Worm (Caenorhabditis elegans) whole organism, young adult: Measurements from ENCODE around the gene cyp-25A2.

ENCODE experiments used
- B0336.3 ChIP-seq: fragments of 200-800 bp; sonication (Bioruptor generic); IDR thresholded peaks from 2 replicates; pipeline ENCODE4 v1.3.6; 2022; ENCODE audit warnings: missing genetic modification characterization, missing compliant biosample characterization
- D2030.7 ChIP-seq: fragments of 200-800 bp; sonication (Bioruptor generic); IDR thresholded peaks from 2 replicates; pipeline ENCODE4 v1.3.6; 2022; ENCODE audit warnings: missing genetic modification reagents, missing genetic modification characterization, missing compliant biosample characterization
- F22D6.2 ChIP-seq: sonication (generic microtip); optimal IDR thresholded peaks from 2 replicates; lab custom pipeline; 2016; ENCODE audit warnings: mild to moderate bottlenecking, missing genetic modification characterization, missing compliant biosample characterization
- F33H1.4 ChIP-seq: fragments of 200-800 bp; sonication (Bioruptor generic); IDR thresholded peaks from 2 replicates; pipeline ENCODE4 v1.3.6; 2022; ENCODE audit warnings: missing genetic modification reagents, missing genetic modification characterization, missing compliant biosample characterization
- F52B5.7 ChIP-seq: sonication (generic microtip); optimal IDR thresholded peaks from 2 replicates; lab custom pipeline; 2016; ENCODE audit warnings: mild to moderate bottlenecking, missing genetic modification characterization, missing compliant biosample characterization
- T07F8.4 ChIP-seq: sonication (generic microtip); optimal IDR thresholded peaks from 2 replicates; lab custom pipeline; 2016; ENCODE audit warnings: mild to moderate bottlenecking, missing genetic modification characterization, moderate library complexity, missing compliant biosample characterization
- Y67H2A.10 ChIP-seq: fragments of 200-800 bp; sonication (Bioruptor generic); conservative IDR thresholded peaks from 2 replicates; pipeline ENCODE4 v1.3.6; 2022; ENCODE audit warnings: missing genetic modification reagents, missing genetic modification characterization, missing compliant biosample characterization
- Y95B8A.8 ChIP-seq: fragments of 200-800 bp; sonication (Bioruptor generic); IDR thresholded peaks from 2 replicates; pipeline ENCODE4 v1.3.6; 2022; ENCODE audit warnings: missing genetic modification reagents, missing genetic modification characterization, missing compliant biosample characterization
- ama-1 ChIP-seq, 3 experiments: fragments of 150-350 bp in 1 of 3; sonication (generic microtip) in 2 of 3; optimal IDR thresholded peaks; 2 replicates each; lab custom pipeline; 2014 to 2018; ENCODE audit warnings: missing biosample characterization in 2 of 3, missing genetic modification characterization in 2 of 3, missing genetic modification reagents in 2 of 3
- aptf-2 ChIP-seq: fragments of 200-800 bp; sonication (Bioruptor generic); conservative IDR thresholded peaks from 2 replicates; pipeline ENCODE4 v1.3.6; 2022; ENCODE audit warnings: missing genetic modification reagents, missing genetic modification characterization, missing compliant biosample characterization
- aptf-3 ChIP-seq: fragments of 200-800 bp; sonication (Bioruptor generic); IDR thresholded peaks from 2 replicates; pipeline ENCODE4 v1.3.6; 2022; ENCODE audit warnings: missing genetic modification characterization, missing compliant biosample characterization
- atf-7 ChIP-seq: sonication (generic microtip); optimal IDR thresholded peaks from 2 replicates; lab custom pipeline; 2017; ENCODE audit warnings: mild to moderate bottlenecking, missing genetic modification characterization, missing compliant biosample characterization
- attf-5 ChIP-seq: fragments of 200-800 bp; sonication (Bioruptor generic); optimal IDR thresholded peaks from 2 replicates; lab custom pipeline; 2018; ENCODE audit warnings: mild to moderate bottlenecking, missing genetic modification characterization, missing compliant biosample characterization
- cebp-2 ChIP-seq: fragments of 200-800 bp; sonication (Bioruptor generic); IDR thresholded peaks from 2 replicates; pipeline ENCODE4 v1.3.6; 2022; ENCODE audit warnings: missing genetic modification characterization, missing compliant biosample characterization
- dox-1 ChIP-seq: fragments of 200-800 bp; sonication (Bioruptor generic); IDR thresholded peaks from 2 replicates; pipeline ENCODE4 v1.3.6; 2022; ENCODE audit warnings: missing genetic modification reagents, missing genetic modification characterization, missing compliant biosample characterization
- egl-18 ChIP-seq: fragments of 200-800 bp; sonication (Bioruptor generic); IDR thresholded peaks from 2 replicates; pipeline ENCODE4 v1.3.6; 2022; ENCODE audit warnings: missing genetic modification reagents, missing genetic modification characterization, missing compliant biosample characterization
- egl-44 ChIP-seq: fragments of 200-800 bp; sonication (Bioruptor generic); IDR thresholded peaks from 2 replicates; pipeline ENCODE4 v1.3.6; 2022; ENCODE audit warnings: missing genetic modification reagents, missing genetic modification characterization, missing compliant biosample characterization
- egrh-3 ChIP-seq: fragments of 200-800 bp; sonication (Bioruptor generic); IDR thresholded peaks from 2 replicates; pipeline ENCODE4 v1.3.6; 2022; ENCODE audit warnings: missing genetic modification reagents, missing genetic modification characterization, missing compliant biosample characterization
- ekl-4 ChIP-seq: fragments of 200-800 bp; sonication (Bioruptor generic); IDR thresholded peaks from 2 replicates; pipeline ENCODE4 v1.3.6; 2022; ENCODE audit warnings: missing genetic modification reagents, missing genetic modification characterization, missing compliant biosample characterization
- fkh-3 ChIP-seq: sonication (generic microtip); optimal IDR thresholded peaks from 2 replicates; lab custom pipeline; 2016; ENCODE audit warnings: mild to moderate bottlenecking, missing genetic modification characterization, missing compliant biosample characterization
- him-1 ChIP-seq: sonication (generic microtip); optimal IDR thresholded peaks from 2 replicates; lab custom pipeline; 2016; ENCODE audit warnings: missing genotype, missing genetic modification reagents, missing genetic modification characterization, missing compliant biosample characterization
- hlh-26 ChIP-seq: fragments of 200-800 bp; sonication (Bioruptor generic); conservative IDR thresholded peaks from 2 replicates; pipeline ENCODE4 v1.3.6; 2022; ENCODE audit warnings: missing genetic modification reagents, missing genetic modification characterization, missing compliant biosample characterization
- hmg-1.2 ChIP-seq: fragments of 200-800 bp; sonication (Bioruptor generic); IDR thresholded peaks from 2 replicates; pipeline ENCODE4 v1.3.6; 2022; ENCODE audit warnings: missing genetic modification reagents, missing genetic modification characterization, missing compliant biosample characterization
- hrde-1 ChIP-seq: sonication (generic microtip); optimal IDR thresholded peaks from 2 replicates; lab custom pipeline; 2016; ENCODE audit warnings: missing genetic modification characterization, mild to moderate bottlenecking, missing compliant biosample characterization, moderate library complexity, missing genotype, missing genetic modification reagents, borderline replicate concordance
- let-526 ChIP-seq: fragments of 200-800 bp; sonication (Bioruptor generic); IDR thresholded peaks from 2 replicates; pipeline ENCODE4 v1.3.6; 2022; ENCODE audit warnings: missing genetic modification reagents, missing genetic modification characterization, missing compliant biosample characterization
- lin-35 ChIP-seq, 3 experiments: fragments of 150-350 bp in 2 of 3; sonication (generic microtip) in 1 of 3; optimal IDR thresholded peaks; 2 replicates each; lab custom pipeline; 2014 to 2018; ENCODE audit warnings: missing biosample characterization in 3 of 3, missing genetic modification characterization in 3 of 3, missing genetic modification reagents in 3 of 3
- lin-40 ChIP-seq: sonication (generic microtip); optimal IDR thresholded peaks from 2 replicates; lab custom pipeline; 2016; ENCODE audit warnings: missing genetic modification characterization, mild to moderate bottlenecking, missing compliant biosample characterization, missing genotype, missing genetic modification reagents
- lin-54 ChIP-seq: fragments of 200-800 bp; sonication (Bioruptor generic); optimal IDR thresholded peaks from 2 replicates; lab custom pipeline; 2018; ENCODE audit warnings: mild to moderate bottlenecking, missing genetic modification characterization, missing compliant biosample characterization
- madf-10 ChIP-seq: sonication (generic microtip); optimal IDR thresholded peaks from 2 replicates; lab custom pipeline; 2016; ENCODE audit warnings: mild to moderate bottlenecking, missing genetic modification characterization, missing compliant biosample characterization
- madf-3 ChIP-seq: fragments of 200-800 bp; sonication (Bioruptor generic); IDR thresholded peaks from 2 replicates; pipeline ENCODE4 v1.3.6; 2022; ENCODE audit warnings: missing genetic modification reagents, missing genetic modification characterization, missing compliant biosample characterization
- nfya-1 ChIP-seq: sonication (generic microtip); optimal IDR thresholded peaks from 2 replicates; lab custom pipeline; 2017; ENCODE audit warnings: antibody characterized with exemption, missing compliant biosample characterization, missing genetic modification characterization, borderline replicate concordance; ENCODE audit not compliant: insufficient read depth
- nhr-179 ChIP-seq: sonication (generic microtip); optimal IDR thresholded peaks from 2 replicates; lab custom pipeline; 2016; ENCODE audit warnings: mild to moderate bottlenecking, missing genetic modification characterization, missing compliant biosample characterization
- nhr-80 ChIP-seq: sonication (generic microtip); optimal IDR thresholded peaks from 2 replicates; lab custom pipeline; 2016; ENCODE audit warnings: missing genetic modification characterization, missing compliant biosample characterization
- rec-8 ChIP-seq, 2 experiments: sonication (generic microtip); optimal IDR thresholded peaks; 2 replicates each; lab custom pipeline; 2016; ENCODE audit warnings: mild to moderate bottlenecking in 2 of 2, missing genetic modification characterization in 2 of 2, missing genetic modification reagents in 2 of 2, missing genotype in 2 of 2, missing biosample characterization in 1 of 2, missing compliant biosample characterization in 1 of 2, moderate library complexity in 1 of 2
- rpc-1 ChIP-seq, 2 experiments: fragments of 150-350 bp in 1 of 2; sonication (generic microtip) in 1 of 2; optimal IDR thresholded peaks; 2 replicates each; lab custom pipeline; 2014 to 2018; ENCODE audit warnings: missing biosample characterization in 1 of 2, missing genetic modification characterization in 1 of 2, missing genetic modification reagents in 1 of 2, missing genotype in 1 of 2
- somi-1 ChIP-seq: fragments of 200-800 bp; sonication (Bioruptor generic); optimal IDR thresholded peaks from 2 replicates; lab custom pipeline; 2018; ENCODE audit warnings: mild to moderate bottlenecking, missing genetic modification characterization, missing compliant biosample characterization
- unc-62 ChIP-seq: fragments of 150-350 bp; optimal IDR thresholded peaks from 2 replicates; lab custom pipeline; 2014; ENCODE audit warnings: missing biosample characterization, missing genetic modification reagents, missing genetic modification characterization
- zim-3 ChIP-seq: sonication (generic microtip); optimal IDR thresholded peaks from 2 replicates; lab custom pipeline; 2017; ENCODE audit warnings: mild to moderate bottlenecking, missing genetic modification characterization, moderate library complexity, missing compliant biosample characterization
- ztf-18 ChIP-seq: sonication (generic microtip); optimal IDR thresholded peaks from 2 replicates; lab custom pipeline; 2016; ENCODE audit warnings: missing genotype, mild to moderate bottlenecking, missing genetic modification characterization, missing compliant biosample characterization
- ztf-22 ChIP-seq: fragments of 200-800 bp; sonication (Bioruptor generic); optimal IDR thresholded peaks from 2 replicates; lab custom pipeline; 2018; ENCODE audit warnings: mild to moderate bottlenecking, missing genetic modification characterization, moderate library complexity, missing compliant biosample characterization
- ztf-25 ChIP-seq: fragments of 200-800 bp; sonication (Bioruptor generic); IDR thresholded peaks from 2 replicates; pipeline ENCODE4 v1.3.6; 2022; ENCODE audit warnings: missing genetic modification reagents, missing genetic modification characterization, missing compliant biosample characterization
- ztf-26 ChIP-seq: sonication (generic microtip); optimal IDR thresholded peaks from 2 replicates; lab custom pipeline; 2017; ENCODE audit warnings: missing genetic modification characterization, missing compliant biosample characterization

The cyp-25A2 gene

DNA sequence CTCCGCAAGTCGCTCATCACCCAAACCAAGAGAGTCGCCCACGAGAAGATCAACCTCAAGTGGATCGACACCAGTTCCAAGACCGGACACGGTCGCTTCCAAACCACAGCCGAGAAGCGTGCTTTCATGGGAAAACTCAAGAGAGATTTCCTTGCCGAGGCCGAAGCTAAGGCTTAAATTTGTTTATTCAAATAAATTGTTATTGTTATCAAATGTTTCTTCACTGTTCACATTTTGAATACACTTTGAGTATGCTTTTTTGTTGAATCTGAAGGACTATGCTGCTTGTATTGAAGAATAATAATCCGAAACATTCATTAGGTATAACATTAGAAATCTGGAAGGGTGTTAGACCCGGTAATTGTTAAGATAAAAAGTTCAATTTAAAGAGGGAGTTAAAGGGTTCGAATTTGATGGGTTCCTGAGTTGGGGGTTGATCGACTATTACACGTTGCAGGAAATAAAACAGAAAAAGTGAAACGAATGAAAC lies 34.3 kb downstream of the cyp-25A2 start (continued):
- TF ChIP-seq ztf-18 (tag; lab: Kevin White, UChicago) (peak; percentile 59), T07F8.4 (tag; lab: Kevin White, UChicago) (peak; percentile 55), F33H1.4 (GFP tag; lab: Robert Waterston, UW) (0 out of 2 replicates have a peak, but pooled peaks have one; percentile 21), ztf-26 (tag; lab: Kevin White, UChicago) (peak; percentile 62), zim-3 (tag; lab: Kevin White, UChicago) (peak; percentile 77), hrde-1 (tag; lab: Kevin White, UChicago) (peak; percentile 97), aptf-3 (GFP tag; lab: Robert Waterston, UW) (peak; percentile 83; the same call in 1 of the 2 replicates), somi-1 (GFP tag; lab: Kevin White, UChicago) (peak; percentile 23), F52B5.7 (tag; lab: Kevin White, UChicago) (peak; percentile 84), fkh-3 (tag; lab: Kevin White, UChicago) (no peak), atf-7 (tag; lab: Kevin White, UChicago) (peak; percentile 82), rpc-1 (optimal IDR thresholded peaks at IDR 0.05; lab: Kevin White, UChicago) (no peak), rpc-1 (tag; optimal IDR thresholded peaks at IDR 0.05; lab: Kevin White, UChicago) (peak; percentile 21), madf-10 (peak; percentile 65), nhr-179 (peak; percentile 42), lin-35 (GFP tag; optimal IDR thresholded peaks at IDR 0.05; lab: Kevin White, UChicago) (peak in 1 of 3 experiments; percentile 57), him-1 (tag; lab: Kevin White, UChicago) (peak; percentile 80)
- TF ChIP-seq, all 124 proteins: peak for 85

DNA sequence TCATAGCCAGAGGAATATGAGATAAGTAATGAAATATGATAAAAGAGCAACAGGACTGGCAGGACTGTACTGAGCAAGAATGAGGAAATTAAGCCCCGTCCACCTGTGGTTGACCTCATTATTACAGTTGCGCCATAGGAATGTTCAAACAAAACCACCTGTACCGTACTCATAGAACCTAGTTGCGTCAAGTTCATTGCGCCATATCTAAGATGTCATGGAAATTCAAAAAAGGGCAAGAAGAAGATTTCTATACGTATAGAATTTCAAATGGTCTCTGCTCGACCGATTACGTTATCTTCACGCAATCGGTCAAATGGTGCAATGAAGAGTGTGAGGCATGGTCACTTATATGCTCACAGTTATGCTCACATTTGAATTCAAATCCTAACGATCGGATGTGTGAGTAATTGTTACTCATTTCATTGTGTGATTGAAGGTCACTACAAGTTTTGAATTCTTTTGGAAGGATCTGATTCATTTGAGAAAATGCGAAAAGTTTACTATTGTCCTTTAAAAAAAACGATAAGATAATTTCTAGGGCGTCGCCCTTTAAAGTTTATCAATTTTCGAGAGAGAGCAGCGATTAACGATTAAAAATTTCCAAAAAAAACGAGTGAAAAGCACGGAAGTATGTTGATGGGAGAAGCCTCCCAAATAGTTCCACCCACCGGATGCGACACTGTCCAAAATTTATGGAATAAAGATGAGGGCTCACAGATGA lies 36.9 kb downstream of the cyp-25A2 start:
- TF ChIP-seq cebp-2 (GFP tag; lab: Robert Waterston, UW) (0 out of 2 replicates have a peak, but pooled peaks have one; percentile 63), Y95B8A.8 (GFP tag; lab: Robert Waterston, UW) (0 out of 2 replicates have a peak, but pooled peaks have one; percentile 30), nhr-80 (tag; lab: Kevin White, UChicago) (peak; percentile 53), aptf-2 (GFP tag; lab: Robert Waterston, UW) (no peak), egl-44 (GFP tag; lab: Robert Waterston, UW) (no peak), F22D6.2 (tag; lab: Kevin White, UChicago) (no peak), dox-1 (peak; percentile 16; the same call in 1 of the 2 replicates), zim-3 (tag; lab: Kevin White, UChicago) (peak; percentile 29), Y67H2A.10 (GFP tag; lab: Robert Waterston, UW) (no peak)

ce11 chrIII:3872978-3873377 lies 38.0 kb downstream of the cyp-25A2 start:
- TF ChIP-seq D2030.7 (GFP tag; lab: Robert Waterston, UW) (no peak), ztf-22 (GFP tag; lab: Kevin White, UChicago) (no peak), egrh-3 (GFP tag; lab: Robert Waterston, UW) (no peak), lin-54 (no peak), ama-1 (optimal IDR thresholded peaks at IDR 0.05; lab: Kevin White, UChicago) (peak; percentile 5), ama-1 (GFP tag; optimal IDR thresholded peaks at IDR 0.05; lab: Kevin White, UChicago) (no peak)

DNA sequence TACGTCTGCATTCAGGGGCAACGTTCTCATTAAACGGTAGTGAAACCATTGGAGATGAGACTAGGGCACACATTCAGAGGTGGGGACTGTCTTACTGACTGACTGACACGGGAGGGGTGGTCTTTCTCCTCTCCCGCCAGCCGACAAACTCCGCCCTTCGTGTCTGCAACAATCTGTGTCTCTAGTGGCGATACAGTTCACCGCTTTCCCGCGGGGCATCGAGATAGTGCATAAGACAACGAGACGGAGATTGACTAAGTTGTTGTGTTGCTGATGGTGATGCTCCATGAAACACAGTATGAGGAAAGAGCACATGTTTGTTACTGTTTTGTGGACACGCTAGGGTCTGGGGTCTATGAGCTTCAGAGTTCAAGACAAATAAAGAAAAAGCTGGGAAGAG lies 38.4 kb downstream of the cyp-25A2 start:
- no peak for TF ChIP-seq unc-62 (GFP tag; lab: Kevin White, UChicago)
- TF ChIP-seq let-526 (GFP tag; lab: Robert Waterston, UW), result no peak
- no peak for TF ChIP-seq B0336.3
- TF ChIP-seq F33H1.4 (GFP tag; lab: Robert Waterston, UW), result no peak
- peak; percentile 46; the same call in 1 of the 2 replicates for TF ChIP-seq hmg-1.2 (GFP tag; lab: Robert Waterston, UW)
- no peak for TF ChIP-seq egl-18 (GFP tag; lab: Robert Waterston, UW)
- 0 out of 2 replicates have a peak, but pooled peaks have one; percentile 5 for TF ChIP-seq madf-3 (GFP tag; lab: Robert Waterston, UW)
- no peak for TF ChIP-seq rec-8 (tag; optimal IDR thresholded peaks at IDR 0.05; lab: Kevin White, UChicago)
- TF ChIP-seq ztf-25 (GFP tag; lab: Robert Waterston, UW), result no peak
- TF ChIP-seq ekl-4 (GFP tag; lab: Robert Waterston, UW), result no peak
- no peak for TF ChIP-seq hlh-26 (GFP tag; lab: Robert Waterston, UW)
- peak; percentile 31 for TF ChIP-seq attf-5 (GFP tag; lab: Kevin White, UChicago)
- TF ChIP-seq hrde-1 (tag; lab: Kevin White, UChicago), result no peak
- TF ChIP-seq nfya-1 (tag; lab: Kevin White, UChicago), result no peak
- no peak for TF ChIP-seq lin-40 (tag; lab: Kevin White, UChicago)
